Worm (Caenorhabditis elegans): ENCODE measurements around the gene C02F5.2.
A peak's percentile ranks its signal among the peaks of the same experiment; 100 is the strongest.

C02F5.2 gene

ce11 chrIII:8250007-8250683, 726 bp downstream of the C02F5.2 start, which contains the start of gene knl-1:
knl-1 (plus strand) TSS chrIII:8250632.
- no peak for TF ChIP-seq nhr-76 (tag; optimal IDR thresholded peaks at IDR 0.05)
- peak; percentile 25 for TF ChIP-seq nhr-90 (tag; optimal IDR thresholded peaks at IDR 0.05; ENCODE audit: poor library complexity)
- TF ChIP-seq dpl-1 (GFP tag; optimal IDR thresholded peaks at IDR 0.05): peak; percentile 80 to 89 (median 81)
- no peak for TF ChIP-seq zag-1 (tag; optimal IDR thresholded peaks at IDR 0.05)
- TF ChIP-seq pqm-1 (tag; optimal IDR thresholded peaks at IDR 0.05): no peak
- TF ChIP-seq ceh-8 (GFP tag; optimal IDR thresholded peaks at IDR 0.05): no peak
- TF ChIP-seq hlh-17 (GFP tag; optimal IDR thresholded peaks at IDR 0.05; ENCODE audit: borderline replicate concordance): no peak
- TF ChIP-seq mef-2 (tag; optimal IDR thresholded peaks at IDR 0.05): no peak
- no peak for TF ChIP-seq ces-1 (GFP tag; optimal IDR thresholded peaks at IDR 0.05)
- TF ChIP-seq nhr-237 (tag; optimal IDR thresholded peaks at IDR 0.05): peak; percentile 2
- no peak for TF ChIP-seq elt-2 (tag; optimal IDR thresholded peaks at IDR 0.05)
- TF ChIP-seq elt-3 (tag; optimal IDR thresholded peaks at IDR 0.05): peak in 1 of 6 experiments; percentile 22
- TF ChIP-seq ceh-63 (GFP tag; optimal IDR thresholded peaks at IDR 0.05): no peak
- TF ChIP-seq zip-4 (GFP tag; optimal IDR thresholded peaks at IDR 0.05): no peak
- TF ChIP-seq aly-2 (tag; optimal IDR thresholded peaks at IDR 0.05): no peak
- no peak for TF ChIP-seq jun-1 (tag; optimal IDR thresholded peaks at IDR 0.05)
- peak; percentile 27 for TF ChIP-seq nhr-20 (tag; optimal IDR thresholded peaks at IDR 0.05)
- no peak for TF ChIP-seq unc-62 (GFP tag; optimal IDR thresholded peaks at IDR 0.05)
- no peak for TF ChIP-seq alr-1 (tag; optimal IDR thresholded peaks at IDR 0.05; ENCODE audit: borderline replicate concordance)
- TF ChIP-seq sup-37 (GFP tag; optimal IDR thresholded peaks at IDR 0.05): no peak
- TF ChIP-seq dsc-1 (tag; optimal IDR thresholded peaks at IDR 0.05): no peak
- no peak for TF ChIP-seq ztf-4 (tag; optimal IDR thresholded peaks at IDR 0.05)
- no peak for TF ChIP-seq tbx-2 (tag; optimal IDR thresholded peaks at IDR 0.05)
- no peak for TF ChIP-seq C34B4.2 (tag; optimal IDR thresholded peaks at IDR 0.05)
- TF ChIP-seq lin-15B (tag; optimal IDR thresholded peaks at IDR 0.05): peak; percentile 74
- no peak for TF ChIP-seq egl-13 (tag; optimal IDR thresholded peaks at IDR 0.05)
- peak; percentile 77 to 94 for TF ChIP-seq lin-35 (GFP tag; optimal IDR thresholded peaks at IDR 0.05)
- TF ChIP-seq sox-4 (tag; optimal IDR thresholded peaks at IDR 0.05): no peak
- TF ChIP-seq nhr-71 (tag; optimal IDR thresholded peaks at IDR 0.05): no peak
- peak; percentile 65 for TF ChIP-seq rnt-1 (tag; optimal IDR thresholded peaks at IDR 0.05)
- TF ChIP-seq nhr-12 (tag; optimal IDR thresholded peaks at IDR 0.05): no peak
- no peak for TF ChIP-seq ztf-11 (tag; optimal IDR thresholded peaks at IDR 0.05)
- TF ChIP-seq unc-98 (GFP tag; IDR thresholded peaks at IDR 0.05): no peak
- no peak for TF ChIP-seq hlh-4 (tag; optimal IDR thresholded peaks at IDR 0.05)
- peak; percentile 28 for TF ChIP-seq nhr-77 (tag; optimal IDR thresholded peaks at IDR 0.05)
- no peak for TF ChIP-seq mab-9 (GFP tag; IDR thresholded peaks at IDR 0.05)
- peak; percentile 17 for TF ChIP-seq swsn-7 (tag; optimal IDR thresholded peaks at IDR 0.05)
- no peak for TF ChIP-seq hpl-2 (GFP tag; optimal IDR thresholded peaks at IDR 0.05)
- peak; percentile 42 for TF ChIP-seq F16B12.6 (tag; optimal IDR thresholded peaks at IDR 0.05)
- TF ChIP-seq lin-13 (GFP tag; optimal IDR thresholded peaks at IDR 0.05): peak; percentile 49
- no peak for TF ChIP-seq lin-39 (tag; optimal IDR thresholded peaks at IDR 0.05)
- TF ChIP-seq egl-27 (tag; optimal IDR thresholded peaks at IDR 0.05): no peak
- TF ChIP-seq xbp-1 (tag; optimal IDR thresholded peaks at IDR 0.05): peak; percentile 22
- peak; percentile 69 for TF ChIP-seq mep-1 (tag; optimal IDR thresholded peaks at IDR 0.05)
- TF ChIP-seq vab-15 (tag; optimal IDR thresholded peaks at IDR 0.05): peak; percentile 17
- no peak for TF ChIP-seq Y116A8C.19 (tag; optimal IDR thresholded peaks at IDR 0.05; ENCODE audit: borderline replicate concordance)
- no peak for TF ChIP-seq nhr-11 (tag; optimal IDR thresholded peaks at IDR 0.05)
- no peak for TF ChIP-seq pag-3 (tag; optimal IDR thresholded peaks at IDR 0.05; ENCODE audit: borderline replicate concordance, insufficient read depth)
- no peak for TF ChIP-seq mdl-1 (tag; optimal IDR thresholded peaks at IDR 0.05)
- TF ChIP-seq tlp-1 (tag; optimal IDR thresholded peaks at IDR 0.05): no peak
- no peak for TF ChIP-seq fos-1 (tag; optimal IDR thresholded peaks at IDR 0.05)
